Fruit fly (Drosophila melanogaster): ENCODE measurements around the gene CG33333.

Gene CG33333

dm6 chr3R:17401289-17401752, 15.9 kb upstream of the CG33333 start (continued):
- TF ChIP-seq twi (tag; optimal IDR thresholded peaks at IDR 0.05): peak; percentile 11
- TF ChIP-seq trem (tag; optimal IDR thresholded peaks at IDR 0.05): peak; percentile 36
- peak; percentile 48 for TF ChIP-seq CG9609 (GFP tag; optimal IDR thresholded peaks at IDR 0.05)
- no peak for TF ChIP-seq MTF-1 (GFP tag; optimal IDR thresholded peaks at IDR 0.05; ENCODE audit: borderline replicate concordance)
- no peak for TF ChIP-seq hkb (optimal IDR thresholded peaks at IDR 0.05)
- 0 out of 2 replicates have a peak, but pooled peaks have one; percentile 36 for TF ChIP-seq hkb (GFP tag; IDR thresholded peaks at IDR 0.05)
- no peak for TF ChIP-seq sc (optimal IDR thresholded peaks at IDR 0.05)
- TF ChIP-seq sc (GFP tag; optimal IDR thresholded peaks at IDR 0.05): no peak
- TF ChIP-seq CG1233 (GFP tag; optimal IDR thresholded peaks at IDR 0.05): no peak
- no peak for TF ChIP-seq trh (GFP tag; optimal IDR thresholded peaks at IDR 0.05)
- no peak for TF ChIP-seq Ets65A (GFP tag)
- 0 out of 3 replicates have a peak, but pooled peaks have one; percentile 24 for TF ChIP-seq dysf (GFP tag; IDR thresholded peaks at IDR 0.05)
- TF ChIP-seq YL-1 (GFP tag; optimal IDR thresholded peaks at IDR 0.05): peak; percentile 62
- 0 out of 2 replicates have a peak, but pooled peaks have one; percentile 32 for TF ChIP-seq stc (GFP tag; IDR thresholded peaks at IDR 0.05)
- TF ChIP-seq jumu (GFP tag; optimal IDR thresholded peaks at IDR 0.05): peak; percentile 42
- peak; percentile 77; the same call in 1 of the 3 replicates for TF ChIP-seq CG34224 (GFP tag; IDR thresholded peaks at IDR 0.05; ENCODE audit: partially characterized antibody)
- no peak for TF ChIP-seq CG6813 (GFP tag; optimal IDR thresholded peaks at IDR 0.05)
- peak; percentile 54 for TF ChIP-seq nmo (GFP tag; optimal IDR thresholded peaks at IDR 0.05)
- TF ChIP-seq Max (GFP tag; optimal IDR thresholded peaks at IDR 0.05): no peak
- no peak for TF ChIP-seq Side (GFP tag; optimal IDR thresholded peaks at IDR 0.05)
- peak; percentile 2 for TF ChIP-seq Deaf1 (tag; optimal IDR thresholded peaks at IDR 0.05)
- no peak for TF ChIP-seq tap (tag; optimal IDR thresholded peaks at IDR 0.05)
- TF ChIP-seq ato (GFP tag; IDR thresholded peaks at IDR 0.05; ENCODE audit: partially characterized antibody): peak; percentile 81
- TF ChIP-seq CG11093 (GFP tag; IDR thresholded peaks at IDR 0.05): no peak
- TF ChIP-seq Trl (optimal IDR thresholded peaks at IDR 0.05): no peak
- peak; percentile 53 for TF ChIP-seq Trl (GFP tag; optimal IDR thresholded peaks at IDR 0.05)
- no peak for TF ChIP-seq CG4854 (GFP tag; optimal IDR thresholded peaks at IDR 0.05)
- peak; percentile 24 for TF ChIP-seq CG9437 (GFP tag; optimal IDR thresholded peaks at IDR 0.05)
- TF ChIP-seq maf-S (GFP tag; optimal IDR thresholded peaks at IDR 0.05): peak; percentile 56
- peak; percentile 60 for TF ChIP-seq CG17385 (GFP tag; optimal IDR thresholded peaks at IDR 0.05)
- TF ChIP-seq CG7357 (GFP tag; IDR thresholded peaks at IDR 0.05): peak; percentile 94
- TF ChIP-seq H15 (GFP tag; IDR thresholded peaks at IDR 0.05): no peak
- TF ChIP-seq CG33557 (GFP tag; optimal IDR thresholded peaks at IDR 0.05): no peak
- no peak for TF ChIP-seq Dfd (GFP tag; optimal IDR thresholded peaks at IDR 0.05)
- no peak for TF ChIP-seq CG16815 (GFP tag; optimal IDR thresholded peaks at IDR 0.05)
- TF ChIP-seq CG14710 (tag; optimal IDR thresholded peaks at IDR 0.05): peak; percentile 2
- TF ChIP-seq lola (GFP tag; optimal IDR thresholded peaks at IDR 0.05): peak in 1 of 3 experiments; percentile 88
- no peak for TF ChIP-seq p53 (GFP tag; optimal IDR thresholded peaks at IDR 0.05)
- no peak for TF ChIP-seq ap (GFP tag; IDR thresholded peaks at IDR 0.05)
- TF ChIP-seq Dref (GFP tag; IDR thresholded peaks at IDR 0.05): peak; percentile 92
- peak; percentile 24 for TF ChIP-seq sd (tag; optimal IDR thresholded peaks at IDR 0.05)
- no peak for TF ChIP-seq CG8359 (GFP tag; optimal IDR thresholded peaks at IDR 0.05; ENCODE audit: borderline replicate concordance)
- TF ChIP-seq CG31441 (GFP tag; IDR thresholded peaks at IDR 0.05): peak; percentile 37
- no peak for TF ChIP-seq Blimp-1 (GFP tag; optimal IDR thresholded peaks at IDR 0.05)
- TF ChIP-seq E2f2 (GFP tag; IDR thresholded peaks at IDR 0.05): peak; percentile 68
- no peak for TF ChIP-seq Vsx1 (GFP tag; optimal IDR thresholded peaks at IDR 0.05)
- TF ChIP-seq lmd (GFP tag; IDR thresholded peaks at IDR 0.05): peak; percentile 27; the same call in 1 of the 2 replicates
- no peak for TF ChIP-seq h (optimal IDR thresholded peaks at IDR 0.05)
- TF ChIP-seq amos (GFP tag; IDR thresholded peaks at IDR 0.05; ENCODE audit: partially characterized antibody): peak; percentile 89
- peak; percentile 48 for TF ChIP-seq CG17829 (tag; optimal IDR thresholded peaks at IDR 0.05)
- peak; percentile 13 for TF ChIP-seq schlank (tag; optimal IDR thresholded peaks at IDR 0.05)

All from whole organism, embryonic.